Fruit fly (Drosophila melanogaster) S2 (cell line): ENCODE results near the gene swa.

ENCODE experiments used
- CG8478 ChIP-seq: fragments of >200 bp; optimal IDR thresholded peaks from 2 replicates; lab custom pipeline; 2018
- CTCF ChIP-seq, 2 experiments: fragments of >200 bp; optimal IDR thresholded peaks; 2 replicates each; lab custom pipeline; 2018

- TF ChIP-seq CG8478 (no peak), CTCF (optimal IDR thresholded peaks at IDR 0.05; lab: Kevin White, UChicago) (no peak)
Measured at dm6 chrX:6375636-6376035, 10.1 kb upstream of the swa start.
